Fruit fly (Drosophila melanogaster) whole organism, wandering third instar larva: ENCODE data around the gene CG44385.

Source experiments
- Abd-B ChIP-seq: fragments of >200 bp; optimal IDR thresholded peaks from 2 replicates; lab custom pipeline; 2017; ENCODE audit warnings: missing biosample characterization, missing genetic modification characterization
- N ChIP-seq: fragments of >200 bp; optimal IDR thresholded peaks from 2 replicates; lab custom pipeline; 2018; ENCODE audit warnings: missing biosample characterization, missing external identifiers, missing genetic modification characterization
- OdsH ChIP-seq: fragments of 200-800 bp; sonication (Bioruptor generic); optimal IDR thresholded peaks from 2 replicates; lab custom pipeline; 2016; ENCODE audit warnings: missing biosample characterization, mild to moderate bottlenecking, missing genetic modification characterization
- fru ChIP-seq: fragments of 200-800 bp; sonication (Bioruptor generic); optimal IDR thresholded peaks from 3 replicates; lab custom pipeline; 2016; ENCODE audit warnings: missing biosample characterization, mild to moderate bottlenecking, missing genetic modification characterization
- h ChIP-seq: fragments of 200-800 bp; sonication (Bioruptor generic); optimal IDR thresholded peaks from 3 replicates; lab custom pipeline; 2016; ENCODE audit warnings: missing biosample characterization, mild to moderate bottlenecking, missing genetic modification characterization
- psq ChIP-seq: fragments of 200-800 bp; sonication (Bioruptor generic); optimal IDR thresholded peaks from 3 replicates; lab custom pipeline; 2017; ENCODE audit warnings: missing biosample characterization, mild to moderate bottlenecking, missing genetic modification characterization, moderate library complexity
- tai ChIP-seq: sonication (Bioruptor generic); optimal IDR thresholded peaks from 2 replicates; lab custom pipeline; 2016; ENCODE audit warnings: missing biosample characterization, missing genetic modification characterization
- usp ChIP-seq: fragments of >200 bp; optimal IDR thresholded peaks from 2 replicates; lab custom pipeline; 2017; ENCODE audit warnings: missing biosample characterization, missing genetic modification characterization
- woc ChIP-seq: sonication (Bioruptor generic); optimal IDR thresholded peaks from 2 replicates; lab custom pipeline; 2016; ENCODE audit warnings: missing biosample characterization, mild to moderate bottlenecking, missing genetic modification characterization

- TF ChIP-seq Abd-B (GFP tag; lab: Kevin White, UChicago), result no peak
- TF ChIP-seq fru (GFP tag; lab: Kevin White, UChicago), result no peak
- TF ChIP-seq tai, result no peak
- TF ChIP-seq h (GFP tag; lab: Kevin White, UChicago), result no peak
- TF ChIP-seq psq (GFP tag; lab: Kevin White, UChicago), result peak; percentile 16
- no peak for TF ChIP-seq usp
- no peak for TF ChIP-seq OdsH (GFP tag; lab: Kevin White, UChicago)
- no peak for TF ChIP-seq woc (GFP tag; lab: Kevin White, UChicago)
- no peak for TF ChIP-seq N (GFP tag; lab: Kevin White, UChicago)
Observed at dm6 chrX:11155808-11156589, 23.8 kb upstream of the CG44385 start.
